Fruit fly (Drosophila melanogaster): ENCODE measurements around the gene pug.

DNA sequence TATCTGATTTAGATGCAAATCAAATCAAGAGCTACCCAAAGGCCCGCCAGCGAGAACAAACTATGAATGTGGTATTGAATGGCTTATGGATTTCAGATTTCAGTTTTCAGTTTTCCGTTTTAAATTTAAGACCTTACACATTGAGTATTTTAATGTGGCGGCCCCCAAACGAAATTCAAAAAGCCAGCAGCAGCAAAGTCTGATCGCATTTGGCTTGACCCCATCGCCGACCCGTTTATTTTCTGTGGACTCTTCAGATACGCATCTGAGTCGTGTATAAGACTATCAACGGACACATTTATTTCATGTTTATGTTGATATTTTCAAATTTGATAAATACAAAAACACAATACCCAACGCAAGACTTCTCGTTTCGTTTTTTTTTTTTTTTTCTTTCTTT lies 36.8 kb upstream of the pug start:
- TF ChIP-seq CG9705 (GFP tag; optimal IDR thresholded peaks at IDR 0.05) (no peak), CG32264 (GFP tag; optimal IDR thresholded peaks at IDR 0.05) (no peak), Sp1 (GFP tag; optimal IDR thresholded peaks at IDR 0.05) (no peak), Hr78 (GFP tag; optimal IDR thresholded peaks at IDR 0.05) (no peak), usp (GFP tag; optimal IDR thresholded peaks at IDR 0.05) (no peak), psq (GFP tag; optimal IDR thresholded peaks at IDR 0.05) (no peak), tai (GFP tag; optimal IDR thresholded peaks at IDR 0.05) (no peak), lola (GFP tag; optimal IDR thresholded peaks at IDR 0.05) (no peak), h (GFP tag; optimal IDR thresholded peaks at IDR 0.05) (no peak), brk (GFP tag; optimal IDR thresholded peaks at IDR 0.05) (no peak), woc (GFP tag; optimal IDR thresholded peaks at IDR 0.05) (no peak), HLH106 (tag; optimal IDR thresholded peaks at IDR 0.05) (no peak), Vsx2 (GFP tag; optimal IDR thresholded peaks at IDR 0.05; ENCODE audit: partially characterized antibody) (no peak)
